Fruit fly (Drosophila melanogaster) ovary, adult (tissue): ENCODE measurements around the gene CG5653.

Experiments
- CG17801 ChIP-seq: fragments of 200-800 bp; optimal IDR thresholded peaks from 2 replicates; lab custom pipeline; 2019; ENCODE audit warnings: missing biosample characterization, mild to moderate bottlenecking, missing genetic modification characterization, moderate library complexity; ENCODE audit not compliant: partially characterized antibody

The CG5653 gene

DNA sequence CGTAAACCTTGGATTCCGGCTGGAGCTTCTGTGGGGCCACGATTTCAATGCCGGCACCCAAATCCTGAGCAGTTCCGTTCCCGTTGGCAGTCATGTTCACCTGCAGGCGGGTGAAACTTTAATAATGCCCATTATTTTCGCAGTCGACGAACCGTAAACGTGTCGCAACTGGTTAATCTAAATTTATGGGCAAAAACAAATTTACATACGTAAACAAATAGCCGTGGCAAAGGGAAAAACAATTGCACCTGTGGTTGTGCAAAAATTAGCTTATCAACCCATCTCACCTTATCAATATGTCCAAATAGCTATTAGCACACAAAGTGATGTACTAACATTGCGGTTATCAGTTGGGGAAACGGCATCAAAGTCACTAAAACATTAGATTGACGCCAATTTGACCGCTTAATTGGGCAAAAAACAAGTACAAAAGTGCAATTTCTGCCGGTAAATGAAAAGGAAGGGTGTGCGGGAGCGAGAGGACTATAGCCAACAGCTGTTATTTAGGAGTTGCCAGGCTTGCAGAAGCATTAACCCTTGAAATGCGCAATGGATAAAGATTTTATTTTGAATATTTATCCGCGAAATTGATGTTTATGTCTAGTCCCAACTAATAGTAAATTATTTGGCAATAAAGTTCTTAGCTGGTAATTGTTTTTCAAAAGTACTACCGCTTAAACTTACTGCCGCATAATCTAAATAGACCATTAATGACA is 19.1 kb upstream of the CG5653 start:
- TF ChIP-seq CG17801, result no peak

DNA sequence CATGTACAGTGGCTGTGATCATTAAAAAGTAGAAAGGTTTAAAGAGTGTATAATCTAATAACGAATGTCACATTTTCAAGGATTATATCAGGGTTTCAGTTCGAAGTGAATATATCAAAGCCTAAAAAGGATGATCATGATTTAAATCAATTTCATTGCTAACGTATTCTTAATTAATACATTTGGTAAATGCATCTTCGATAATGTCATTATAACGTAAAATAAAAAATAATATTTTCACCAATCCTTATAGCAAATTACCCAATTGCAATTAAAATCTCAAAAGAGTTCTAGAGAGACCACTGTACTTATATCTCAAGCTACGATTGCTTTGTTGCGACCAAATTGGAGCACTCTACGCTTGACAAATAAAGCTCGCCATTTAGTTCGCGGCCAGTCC is 15.9 kb upstream of the CG5653 start:
- no peak for TF ChIP-seq CG17801

dm6 chr3L:8981495-8981894 is 15.3 kb upstream of the CG5653 start, which contains the start of gene CG13314:
TSS of gene CG13314 (plus strand) at chr3L:8981795.
- no peak for TF ChIP-seq CG17801

DNA sequence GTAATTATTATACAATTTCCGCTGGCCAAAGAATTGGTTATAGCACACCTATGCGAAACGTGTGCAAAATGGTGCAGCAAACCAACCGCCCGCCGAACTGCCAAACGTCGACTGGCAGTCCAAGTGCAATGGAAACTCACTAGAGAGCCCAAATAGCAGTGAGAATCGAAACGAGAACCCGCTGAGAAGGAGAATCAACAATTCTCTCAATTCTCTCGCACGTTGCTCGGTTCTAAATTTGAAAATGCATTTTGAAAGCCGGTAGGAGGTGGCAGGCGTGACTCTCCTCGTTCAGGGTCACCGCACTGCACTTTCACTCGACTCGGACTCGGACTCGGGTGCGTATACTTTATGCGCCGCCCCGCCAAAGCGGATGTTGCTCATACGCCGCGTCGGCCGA is 13.6 kb upstream of the CG5653 start, which contains the start of gene CG5644:
CG5644 (minus strand) TSS at position 101 of the 400 bp plus-strand sequence.
- no peak for TF ChIP-seq CG17801

DNA sequence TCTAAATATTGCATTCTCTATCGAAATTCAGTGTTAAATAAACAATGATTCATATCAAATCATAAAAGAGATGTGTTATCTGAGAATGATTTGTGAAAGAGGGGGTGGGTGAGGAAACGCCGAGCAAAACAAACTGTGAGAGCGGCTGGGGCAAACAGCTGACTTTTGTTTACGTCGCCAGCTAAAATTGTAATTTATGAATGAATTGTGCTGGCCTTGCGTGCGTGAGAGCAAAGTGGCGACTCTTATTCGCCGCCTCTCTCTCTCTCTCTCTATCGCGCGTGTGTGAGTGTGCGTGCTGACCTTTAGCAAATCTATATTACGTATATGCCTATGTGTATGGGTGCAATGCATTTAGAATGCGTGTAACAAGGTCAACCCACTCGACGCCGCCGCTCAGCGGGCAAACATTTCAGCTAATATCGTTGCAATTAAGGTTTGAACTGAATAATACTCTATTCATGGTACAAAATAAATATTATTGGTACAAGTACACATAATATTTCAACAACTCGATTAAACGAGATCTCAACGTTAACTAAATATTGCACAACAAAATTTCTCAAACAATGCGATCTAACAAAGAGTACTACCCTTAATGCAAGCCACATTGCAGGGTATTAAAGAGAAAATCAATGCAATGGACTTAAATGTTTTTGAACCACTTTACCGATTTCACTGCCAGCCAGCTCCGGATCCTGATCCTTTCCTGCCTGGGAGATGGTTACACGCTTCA is 12.7 kb upstream of the CG5653 start:
- TF ChIP-seq CG17801, result no peak

DNA sequence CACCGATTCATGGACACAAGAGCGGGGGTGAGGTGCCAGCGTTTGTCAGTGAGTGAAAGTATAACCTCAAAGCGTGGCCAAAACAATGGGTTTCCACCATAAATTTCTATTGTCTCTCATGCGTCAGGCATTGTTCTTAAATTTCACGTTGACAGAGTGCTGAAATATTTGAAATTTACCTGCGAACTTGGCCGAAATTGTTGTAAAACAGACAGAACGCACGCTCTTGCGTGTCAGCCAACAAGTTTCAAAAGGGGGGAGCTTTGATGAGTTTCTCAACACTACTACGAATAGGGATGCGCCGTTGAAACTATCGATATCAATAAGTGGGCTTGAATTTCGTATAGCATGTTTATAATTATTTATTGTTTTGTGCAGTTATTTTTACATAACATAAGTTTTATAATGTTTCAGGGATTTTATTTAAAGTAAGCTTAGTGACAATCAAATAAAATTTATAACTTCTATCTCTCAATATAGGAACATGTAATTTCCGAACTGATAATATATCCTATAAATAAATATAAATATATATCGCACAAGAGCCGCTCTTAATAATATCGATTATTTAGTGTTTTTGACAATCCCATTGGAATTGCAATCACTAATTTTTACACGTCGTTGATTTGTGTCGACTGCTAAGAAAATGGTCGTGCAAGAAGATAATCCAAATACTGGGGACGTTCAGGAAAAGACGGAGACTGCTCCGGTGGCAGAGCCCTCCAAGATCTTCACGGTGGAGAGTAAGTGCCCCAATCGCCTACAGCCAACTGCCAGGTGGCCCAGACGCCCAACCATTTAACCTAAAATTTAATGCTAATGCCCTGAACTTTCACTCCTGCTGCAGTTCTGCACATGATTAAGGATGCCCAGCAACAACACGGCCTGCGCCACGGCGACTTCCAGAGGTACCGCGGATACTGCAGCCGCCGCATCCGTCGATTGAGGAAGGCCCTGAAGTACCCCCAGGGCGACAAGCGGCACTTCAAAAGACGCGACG is 8.6 kb upstream of the CG5653 start, which contains the start of the genes pix and Srp68:
pix (minus strand) TSS at position 288 of the 1,000 bp plus-strand sequence.
Srp68 (plus strand) TSS at position 569 of the 1,000 bp plus-strand sequence.
- peak; percentile 51 for TF ChIP-seq CG17801

DNA sequence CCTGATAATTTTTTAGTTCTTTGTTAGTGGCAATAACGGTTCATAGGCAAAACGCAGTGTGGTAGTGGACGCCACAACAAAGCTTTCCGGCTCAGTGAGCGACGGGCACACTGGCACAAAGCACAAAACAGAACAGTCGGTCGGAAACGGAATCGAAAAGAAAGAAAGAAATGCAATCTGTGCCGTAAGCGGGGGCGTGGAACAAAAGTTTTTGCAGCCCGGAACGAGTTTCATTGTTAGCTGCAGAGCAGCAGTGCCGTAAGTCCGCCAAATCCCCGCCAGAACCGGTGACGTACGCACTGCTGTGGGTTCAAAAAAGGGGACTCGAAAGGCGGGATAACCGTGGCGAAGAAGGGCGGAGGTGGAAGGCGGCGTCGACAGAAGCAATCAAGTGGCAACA is 2.3 kb upstream of the CG5653 start, which contains the start of gene CG5026:
CG5026 (plus strand) TSS at position 92 of the 400 bp plus-strand sequence.
- peak; percentile 28 for TF ChIP-seq CG17801

- no peak for TF ChIP-seq CG17801
Observed at dm6 chr3L:8964458-8964857, 1.7 kb downstream of the CG5653 start, which contains the start of gene ValRS-m. TSS of gene ValRS-m (minus strand) at chr3L:8964769.

dm6 chr3L:8958557-8958956 is 7.6 kb downstream of the CG5653 start, which contains the start of gene CG13313:
TSS of gene CG13313 (plus strand) at chr3L:8958857.
- TF ChIP-seq CG17801, result no peak

dm6 chr3L:8956669-8957068 is 9.5 kb downstream of the CG5653 start, which contains the start of gene mRpL12:
TSS of gene mRpL12 (plus strand) at chr3L:8956791.
- TF ChIP-seq CG17801, result no peak

dm6 chr3L:8955199-8955598 is 11.0 kb downstream of the CG5653 start:
- no peak for TF ChIP-seq CG17801

DNA sequence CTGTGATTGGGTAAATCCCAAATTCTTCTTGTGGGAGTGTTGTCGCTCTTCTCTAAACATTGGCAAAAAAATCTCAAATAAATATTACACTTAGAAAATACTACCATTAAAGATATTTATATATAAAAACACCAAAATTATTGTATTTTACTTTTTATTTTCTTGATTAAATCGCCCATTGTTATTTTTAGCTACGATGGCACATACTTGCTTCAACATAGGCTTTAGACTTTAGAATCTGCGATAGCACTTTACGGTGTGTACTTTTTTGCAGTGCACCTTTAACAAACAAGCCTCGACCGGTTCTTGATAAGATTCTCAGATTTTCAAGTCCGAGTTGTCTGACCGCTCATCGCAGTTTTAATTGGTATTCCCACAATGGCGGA is 11.5 kb downstream of the CG5653 start, which contains the start of gene GNBP3:
GNBP3 (plus strand) TSS at position 374 of the 386 bp plus-strand sequence.
- TF ChIP-seq CG17801, result no peak

DNA sequence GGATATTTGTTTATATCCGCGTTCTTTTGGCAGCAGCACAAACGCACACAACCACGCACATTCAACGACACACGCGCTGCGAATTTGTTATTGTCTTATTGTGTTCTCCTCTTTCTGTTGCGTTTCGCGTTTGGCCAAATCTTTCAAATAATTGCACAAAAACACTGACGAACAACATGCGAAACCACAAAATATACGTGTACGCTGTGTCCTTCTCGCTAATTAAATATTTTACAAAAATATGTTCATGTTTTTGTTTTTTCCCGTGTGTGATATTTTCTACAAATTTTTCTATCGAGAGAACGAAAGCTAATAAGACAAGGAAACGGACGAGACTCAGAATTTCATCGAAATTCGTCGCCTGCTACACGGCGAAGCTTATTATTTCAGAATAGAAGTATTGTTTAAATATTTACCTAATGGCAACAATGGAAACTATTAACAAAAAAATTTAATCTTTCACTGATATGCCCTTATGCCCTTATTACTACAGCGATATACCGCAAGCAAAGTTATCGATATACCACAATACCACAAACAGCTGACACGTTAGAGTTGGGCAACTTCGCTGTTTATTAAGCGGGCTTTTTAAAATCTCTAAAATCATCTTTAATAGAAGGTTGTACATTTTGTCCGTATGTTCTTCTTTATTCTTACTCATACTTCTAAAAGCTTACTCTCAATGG is 12.1 kb downstream of the CG5653 start, which contains the start of the genes CG43783 and orb2:
CG43783 (minus strand) TSS at position 311 of the 686 bp plus-strand sequence.
orb2 (minus strand) TSS at position 502 of the 686 bp plus-strand sequence.
- TF ChIP-seq CG17801, result no peak

- TF ChIP-seq CG17801, result peak; percentile 55
Observed at dm6 chr3L:8953199-8953956, 12.8 kb downstream of the CG5653 start.
